Fruit fly (Drosophila melanogaster) whole organism: ENCODE measurements around the gene beag.

Experiments
- CG8478 ChIP-seq: fragments of >200 bp; optimal IDR thresholded peaks from 2 replicates; lab custom pipeline; 2018; ENCODE audit warnings: inconsistent platforms
- usp ChIP-seq: fragments of >200 bp; optimal IDR thresholded peaks from 2 replicates; lab custom pipeline; 2017; ENCODE audit warnings: missing biosample characterization, missing genetic modification characterization, mixed read lengths

DNA sequence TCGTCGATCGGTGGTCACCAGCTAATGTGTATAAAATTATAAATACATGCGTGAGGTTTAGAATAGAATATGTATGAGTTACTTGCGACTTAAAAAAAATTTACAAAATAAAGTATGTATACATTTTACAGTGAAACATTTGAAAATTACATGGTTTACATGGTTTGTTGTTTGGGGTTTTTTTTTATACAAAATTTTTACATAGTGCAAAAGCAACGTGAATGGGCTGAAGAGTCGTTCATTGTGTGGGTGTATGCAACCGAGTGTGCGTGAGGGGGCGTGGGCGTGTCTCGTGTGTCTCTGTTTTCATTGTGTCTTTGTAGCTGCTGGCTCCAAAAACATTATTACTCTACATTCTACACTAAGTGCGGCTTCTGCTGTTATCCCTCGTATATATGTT, 5.0 kb upstream of the beag start:
- TF ChIP-seq CG8478 (lab: Kevin White, UChicago) (no peak), usp (GFP tag; lab: Kevin White, UChicago) (no peak)
